Worm (Caenorhabditis elegans): ENCODE results near the gene scd-2.

DNA sequence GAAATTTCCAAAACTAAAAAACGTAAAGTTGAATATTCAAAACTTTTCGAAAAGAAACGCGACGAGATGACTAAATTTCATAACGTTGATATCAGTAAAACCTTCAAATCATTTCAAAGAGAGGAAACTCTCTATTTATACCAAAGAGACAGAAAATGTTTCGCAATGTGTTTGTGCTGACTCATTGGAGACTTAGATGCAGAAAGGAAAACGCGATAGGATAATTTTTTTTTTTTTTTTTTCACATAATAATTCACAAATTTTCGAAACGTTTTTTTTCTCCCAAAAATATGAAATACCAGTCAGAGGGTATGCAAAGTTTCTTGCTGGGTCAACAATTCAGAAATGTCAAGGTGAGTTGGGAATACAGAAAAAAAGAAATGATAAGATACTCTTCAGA is 26.8 kb upstream of the scd-2 start:
- TF ChIP-seq skn-1 (tag; optimal IDR thresholded peaks at IDR 0.05) (no peak), snpc-4 (tag; optimal IDR thresholded peaks at IDR 0.05) (no peak), aha-1 (tag) (no peak), fos-1 (tag; optimal IDR thresholded peaks at IDR 0.05) (no peak), lsy-2 (tag; optimal IDR thresholded peaks at IDR 0.05) (peak in 1 of 2 experiments; percentile 46), egl-27 (tag; optimal IDR thresholded peaks at IDR 0.05) (no peak), ZK546.5 (tag; optimal IDR thresholded peaks at IDR 0.05) (no peak), ama-1 (optimal IDR thresholded peaks at IDR 0.05) (no peak), unc-130 (GFP tag; optimal IDR thresholded peaks at IDR 0.05) (no peak), zag-1 (tag; optimal IDR thresholded peaks at IDR 0.05) (no peak), zfp-3 (GFP tag; conservative IDR thresholded peaks at IDR 0.05) (no peak), attf-4 (tag; optimal IDR thresholded peaks at IDR 0.05) (no peak), mep-1 (tag; optimal IDR thresholded peaks at IDR 0.05) (no peak)
